Worm (Caenorhabditis elegans): Measurements from ENCODE around the gene nhr-152.

DNA sequence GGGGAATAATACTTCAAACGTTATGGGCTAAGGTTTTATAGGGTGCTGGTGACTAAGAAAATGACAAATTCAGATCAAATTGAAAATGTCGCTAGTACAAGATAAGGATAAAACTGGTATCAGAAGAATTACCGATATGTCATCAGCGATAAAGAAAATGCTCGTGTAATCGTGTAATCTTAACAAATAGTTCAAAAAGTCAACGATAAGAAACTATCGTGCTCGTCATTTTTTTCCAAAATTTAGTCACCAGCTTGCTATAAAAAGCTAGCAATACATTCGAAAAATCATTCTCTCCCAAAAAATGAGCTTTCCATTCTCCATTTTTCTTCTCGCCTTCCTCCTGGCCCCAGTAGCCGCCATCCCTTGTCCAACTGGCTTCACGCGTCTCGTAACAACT is 48.3 kb upstream of the nhr-152 start, which contains the start of gene clec-45:
- TF ChIP-seq sea-1 (GFP tag; conservative IDR thresholded peaks at IDR 0.05) (no peak), pes-1 (GFP tag; IDR thresholded peaks at IDR 0.05) (no peak), F13C5.2 (tag; optimal IDR thresholded peaks at IDR 0.05) (no peak), scrt-1 (GFP tag; IDR thresholded peaks at IDR 0.05) (no peak), ama-1 (optimal IDR thresholded peaks at IDR 0.05) (no peak), tra-4 (tag; optimal IDR thresholded peaks at IDR 0.05) (no peak), hmbx-1 (tag; optimal IDR thresholded peaks at IDR 0.05) (no peak), flt-1 (GFP tag; IDR thresholded peaks at IDR 0.05) (no peak), tbx-11 (GFP tag; IDR thresholded peaks at IDR 0.05) (no peak)

All from whole organism, early embryonic.